Fruit fly (Drosophila melanogaster) whole organism, embryonic: ENCODE results near the gene Gr61a.
A peak's percentile ranks its signal among the peaks of the same experiment; 100 is the strongest.

ENCODE experiments used
- Ada2b ChIP-seq: fragments of 200-800 bp; sonication (Bioruptor generic); IDR thresholded peaks from 2 replicates; pipeline ENCODE4 v1.3.6; 2022; ENCODE audit warnings: missing biosample characterization, missing genetic modification characterization
- Awh ChIP-seq: fragments of 200-800 bp; sonication (Bioruptor generic); IDR thresholded peaks from 2 replicates; pipeline ENCODE4, ENCODE4 v1.3.6; 2022; ENCODE audit warnings: missing biosample characterization, missing genetic modification characterization
- CG12391 ChIP-seq: fragments of 200-800 bp; sonication (Bioruptor generic); optimal IDR thresholded peaks from 3 replicates; lab custom pipeline; 2018; ENCODE audit warnings: missing biosample characterization, mild to moderate bottlenecking, missing genetic modification characterization, moderate library complexity
- CG13424 ChIP-seq: fragments of 200-800 bp; sonication (Bioruptor generic); optimal IDR thresholded peaks from 2 replicates; lab custom pipeline; 2019; ENCODE audit warnings: missing biosample characterization, mild to moderate bottlenecking, missing genetic modification characterization, moderate library complexity
- CG14014 ChIP-seq: fragments of 200-800 bp; sonication (Bioruptor generic); IDR thresholded peaks from 2 replicates; pipeline ENCODE4 v1.3.6; 2022; ENCODE audit warnings: missing biosample characterization, missing genetic modification characterization
- CG15011 ChIP-seq: fragments of 200-800 bp; sonication (Bioruptor generic); optimal IDR thresholded peaks from 3 replicates; lab custom pipeline; 2018; ENCODE audit warnings: missing biosample characterization, mild to moderate bottlenecking, missing genetic modification characterization
- CG1529 ChIP-seq: fragments of 200-800 bp; sonication (Bioruptor generic); optimal IDR thresholded peaks from 3 replicates; lab custom pipeline; 2018; ENCODE audit warnings: missing biosample characterization, missing genetic modification characterization
- CG15514 ChIP-seq: fragments of 200-800 bp; sonication (Bioruptor generic); optimal IDR thresholded peaks from 3 replicates; lab custom pipeline; 2017; ENCODE audit warnings: missing biosample characterization, missing genetic modification characterization, mild to moderate bottlenecking, moderate library complexity, missing genetic modification reagents
- CG1647 ChIP-seq: fragments of 200-800 bp; sonication (Bioruptor generic); optimal IDR thresholded peaks from 3 replicates; lab custom pipeline; 2016; ENCODE audit warnings: missing biosample characterization, missing genetic modification characterization
- CG17385 ChIP-seq: fragments of 200-800 bp; sonication (Bioruptor generic); optimal IDR thresholded peaks from 3 replicates; lab custom pipeline; 2018; ENCODE audit warnings: missing biosample characterization, mild to moderate bottlenecking, missing genetic modification characterization
- CG17829 ChIP-seq: fragments of 200-800 bp; optimal IDR thresholded peaks from 2 replicates; lab custom pipeline; 2019; ENCODE audit warnings: missing biosample characterization, mild to moderate bottlenecking, missing genetic modification characterization, moderate library complexity
- CG17912 ChIP-seq: fragments of 200-800 bp; sonication (Bioruptor generic); optimal IDR thresholded peaks from 2 replicates; lab custom pipeline; 2018; ENCODE audit warnings: missing biosample characterization, mild to moderate bottlenecking, missing genetic modification characterization
- CG1792 ChIP-seq: fragments of 200-800 bp; sonication (Bioruptor generic); optimal IDR thresholded peaks from 2 replicates; lab custom pipeline; 2016; ENCODE audit warnings: missing biosample characterization, missing genetic modification characterization
- CG18011 ChIP-seq: fragments of 200-800 bp; sonication (Bioruptor generic); optimal IDR thresholded peaks from 2 replicates; lab custom pipeline; 2017; ENCODE audit warnings: missing biosample characterization, missing genetic modification characterization, mild to moderate bottlenecking, moderate library complexity, missing genotype
- CG18599 ChIP-seq: fragments of 200-800 bp; sonication (Bioruptor generic); optimal IDR thresholded peaks from 3 replicates; lab custom pipeline; 2017; ENCODE audit warnings: missing biosample characterization, missing genetic modification characterization, mild to moderate bottlenecking, moderate library complexity, missing genetic modification reagents
- CG31224 ChIP-seq: fragments of 200-800 bp; sonication (Bioruptor generic); IDR thresholded peaks from 2 replicates; pipeline ENCODE4 v1.3.6; 2022; ENCODE audit warnings: missing biosample characterization, missing genetic modification characterization
- CG3281 ChIP-seq: fragments of 200-800 bp; sonication (Bioruptor generic); optimal IDR thresholded peaks from 3 replicates; lab custom pipeline; 2017; ENCODE audit warnings: missing biosample characterization, mild to moderate bottlenecking, missing genetic modification characterization
- CG34224 ChIP-seq: fragments of 200-800 bp; sonication (Bioruptor generic); IDR thresholded peaks from 3 replicates; pipeline ENCODE4 v1.3.6; 2022; ENCODE audit warnings: missing biosample characterization, missing genetic modification characterization; ENCODE audit not compliant: partially characterized antibody
- CG3847 ChIP-seq: fragments of 200-800 bp; sonication (Bioruptor generic); IDR thresholded peaks from 2 replicates; pipeline ENCODE4 v1.3.6; 2022; ENCODE audit warnings: missing biosample characterization, missing genetic modification characterization
- CG6683 ChIP-seq: fragments of 200-800 bp; sonication (Bioruptor generic); optimal IDR thresholded peaks from 2 replicates; lab custom pipeline; 2017; ENCODE audit warnings: missing biosample characterization, mild to moderate bottlenecking, missing genetic modification characterization, missing genetic modification reagents
- CG7357 ChIP-seq: fragments of 200-800 bp; sonication (Bioruptor generic); IDR thresholded peaks from 3 replicates; pipeline ENCODE4 v1.3.6; 2022; ENCODE audit warnings: missing biosample characterization, missing genetic modification characterization
- CG8290 ChIP-seq, 3 experiments: fragments of 200-800 bp; sonication (Bioruptor generic); optimal IDR thresholded peaks; 2 replicates each; lab custom pipeline; 2016 to 2019; ENCODE audit warnings: missing biosample characterization in 3 of 3, missing genetic modification characterization in 3 of 3, mild to moderate bottlenecking in 2 of 3, moderate library complexity in 1 of 3
- CG9727 ChIP-seq: fragments of 200-800 bp; sonication (Bioruptor generic); optimal IDR thresholded peaks from 3 replicates; lab custom pipeline; 2017; ENCODE audit warnings: missing biosample characterization, mild to moderate bottlenecking, missing genetic modification characterization
- Dip2 ChIP-seq: fragments of 200-800 bp; sonication (Bioruptor generic); IDR thresholded peaks from 2 replicates; pipeline ENCODE4 v1.3.6; 2022; ENCODE audit warnings: missing biosample characterization, missing genetic modification characterization
- Doc2 ChIP-seq: fragments of 200-800 bp; sonication (Bioruptor generic); IDR thresholded peaks from 2 replicates; pipeline ENCODE4 v1.3.6; 2022; ENCODE audit warnings: missing biosample characterization, missing genetic modification characterization
- Doc3 ChIP-seq: fragments of 200-800 bp; sonication (Bioruptor generic); IDR thresholded peaks from 3 replicates; pipeline ENCODE4 v1.3.6; 2022; ENCODE audit warnings: missing biosample characterization, missing genetic modification characterization; ENCODE audit not compliant: partially characterized antibody
- ERR ChIP-seq: fragments of 200-800 bp; sonication (Bioruptor generic); optimal IDR thresholded peaks from 2 replicates; lab custom pipeline; 2016; ENCODE audit warnings: missing biosample characterization, missing genetic modification characterization
- Gsc ChIP-seq: fragments of 200-800 bp; sonication (Bioruptor generic); IDR thresholded peaks from 2 replicates; pipeline ENCODE4 v1.3.6; 2022; ENCODE audit warnings: missing biosample characterization, missing genetic modification characterization
- H15 ChIP-seq: fragments of 200-800 bp; sonication (Bioruptor generic); IDR thresholded peaks from 3 replicates; pipeline ENCODE4 v1.3.6; 2022; ENCODE audit warnings: missing biosample characterization, missing genetic modification characterization
- HLHmδ ChIP-seq: fragments of 200-800 bp; sonication (Bioruptor generic); optimal IDR thresholded peaks from 2 replicates; lab custom pipeline; 2018; ENCODE audit warnings: missing biosample characterization, mild to moderate bottlenecking, missing genetic modification characterization, moderate library complexity
- Hey ChIP-seq: fragments of 200-800 bp; sonication (Bioruptor generic); optimal IDR thresholded peaks from 3 replicates; lab custom pipeline; 2018; ENCODE audit warnings: missing biosample characterization, mild to moderate bottlenecking, missing genetic modification characterization
- Hr39 ChIP-seq: fragments of >200 bp; optimal IDR thresholded peaks from 2 replicates; lab custom pipeline; 2017
- Hsf ChIP-seq: fragments of 200-800 bp; sonication (Bioruptor generic); optimal IDR thresholded peaks from 3 replicates; lab custom pipeline; 2016; ENCODE audit warnings: missing biosample characterization, missing genetic modification characterization
- NFAT ChIP-seq: fragments of 200-800 bp; sonication (Bioruptor generic); IDR thresholded peaks from 2 replicates; pipeline ENCODE4 v1.3.6; 2022; ENCODE audit warnings: missing biosample characterization, missing genetic modification characterization
- Xrp1 ChIP-seq: fragments of 200-800 bp; sonication (Bioruptor generic); IDR thresholded peaks from 2 replicates; pipeline ENCODE4 v1.3.6; 2022; ENCODE audit warnings: missing biosample characterization, missing genetic modification characterization
- az2 ChIP-seq: fragments of 200-800 bp; sonication (Bioruptor generic); optimal IDR thresholded peaks from 3 replicates; lab custom pipeline; 2016; ENCODE audit warnings: missing biosample characterization, missing genetic modification characterization
- bab2 ChIP-seq: fragments of 200-800 bp; sonication (Bioruptor generic); optimal IDR thresholded peaks from 2 replicates; lab custom pipeline; 2016; ENCODE audit warnings: missing biosample characterization, missing genetic modification characterization
- chn ChIP-seq: fragments of 200-800 bp; sonication (Bioruptor generic); optimal IDR thresholded peaks from 2 replicates; lab custom pipeline; 2016; ENCODE audit warnings: missing biosample characterization, missing genetic modification characterization
- da ChIP-seq: fragments of 200-800 bp; sonication (Bioruptor generic); optimal IDR thresholded peaks from 2 replicates; lab custom pipeline; 2016; ENCODE audit warnings: missing biosample characterization, missing genetic modification characterization
- eve ChIP-seq, 2 experiments: fragments of >200 bp; optimal IDR thresholded peaks; 2 replicates each; lab custom pipeline; 2017; ENCODE audit warnings: missing biosample characterization in 2 of 2, missing genetic modification characterization in 2 of 2
- her ChIP-seq: fragments of 200-800 bp; sonication (Bioruptor generic); optimal IDR thresholded peaks from 2 replicates; lab custom pipeline; 2016; ENCODE audit warnings: missing biosample characterization, missing genetic modification characterization
- lov ChIP-seq, 2 experiments: fragments of 200-800 bp in 1 of 2; fragments of >200 bp in 1 of 2; sonication (Bioruptor generic) in 1 of 2; IDR thresholded peaks in 1 of 2; optimal IDR thresholded peaks in 1 of 2; 2 replicates in 1 of 2; 3 replicates in 1 of 2; pipeline versions ENCODE4 v1.3.6 to Lab custom; 2017 to 2022; ENCODE audit warnings: missing biosample characterization in 1 of 2, missing genetic modification characterization in 1 of 2
- pita ChIP-seq: fragments of 200-800 bp; sonication (Bioruptor generic); optimal IDR thresholded peaks from 2 replicates; lab custom pipeline; 2017; ENCODE audit warnings: missing biosample characterization, mild to moderate bottlenecking, missing genetic modification characterization
- sisA ChIP-seq: fragments of 200-800 bp; sonication (Bioruptor generic); IDR thresholded peaks from 2 replicates; pipeline ENCODE4 v1.3.6; 2022; ENCODE audit warnings: missing biosample characterization, missing genetic modification characterization
- stc ChIP-seq: fragments of 200-800 bp; sonication (Bioruptor generic); IDR thresholded peaks from 2 replicates; pipeline ENCODE4 v1.3.6; 2022; ENCODE audit warnings: missing biosample characterization, missing genetic modification characterization
- tgo ChIP-seq: fragments of 200-800 bp; sonication (Bioruptor generic); IDR thresholded peaks from 3 replicates; pipeline ENCODE4 v1.3.6; 2022; ENCODE audit warnings: missing biosample characterization, missing genetic modification characterization
- wdn ChIP-seq: fragments of 200-800 bp; sonication (Bioruptor generic); IDR thresholded peaks from 2 replicates; pipeline ENCODE4 v1.3.6; 2022; ENCODE audit warnings: missing biosample characterization, missing genetic modification characterization
- wek ChIP-seq: fragments of 200-800 bp; sonication (Bioruptor generic); optimal IDR thresholded peaks from 3 replicates; lab custom pipeline; 2018; ENCODE audit warnings: missing biosample characterization, mild to moderate bottlenecking, missing genetic modification characterization, moderate library complexity
- zen ChIP-seq: fragments of 200-800 bp; sonication (Bioruptor generic); optimal IDR thresholded peaks from 3 replicates; lab custom pipeline; 2018; ENCODE audit warnings: missing biosample characterization, mild to moderate bottlenecking, missing genetic modification characterization, moderate library complexity

Gene Gr61a

DNA sequence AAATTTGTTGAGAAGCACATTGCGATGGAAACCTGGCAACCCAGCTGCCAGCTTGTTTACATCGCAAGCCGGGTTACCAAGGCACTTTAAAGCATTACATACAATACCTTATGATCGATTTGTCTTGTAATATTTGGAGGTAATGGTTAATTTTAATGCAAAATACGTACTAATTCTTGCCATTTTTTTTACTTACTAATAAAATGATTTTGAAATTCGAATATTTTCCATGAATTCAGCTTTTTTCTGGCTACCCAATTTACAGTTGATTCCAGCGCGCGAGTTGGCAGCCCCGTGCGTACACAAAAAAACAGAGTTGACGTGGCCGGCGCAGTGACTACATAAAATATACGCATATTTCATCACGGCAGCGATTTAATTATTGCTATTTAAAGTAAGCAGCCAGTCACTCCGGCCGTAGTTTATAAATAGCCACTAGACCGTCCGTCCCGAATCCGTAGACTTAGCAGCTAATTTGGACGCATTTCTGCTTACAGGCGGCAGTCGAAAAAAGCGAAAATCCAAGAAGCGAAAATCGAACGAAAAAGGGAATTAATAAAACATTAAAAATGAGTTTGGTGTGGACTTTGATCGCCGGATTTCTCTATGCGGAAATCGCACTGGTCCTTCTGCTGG lies 3.6 kb upstream of the Gr61a start, which contains the start of the genes CG13901 and CG13887 (continued):
- TF ChIP-seq CG18011 (GFP tag; lab: Kevin White, UChicago) = peak; percentile 87
- no peak for TF ChIP-seq Hey (tag; lab: Kevin White, UChicago)
- TF ChIP-seq CG9727 = peak; percentile 75
- peak; percentile 82 for TF ChIP-seq stc
- peak; percentile 95 for TF ChIP-seq CG12391
- peak; percentile 91 for TF ChIP-seq CG3281 (GFP tag; lab: Kevin White, UChicago)
- peak; percentile 85 for TF ChIP-seq CG1792 (GFP tag; lab: Kevin White, UChicago)
- peak; percentile 92 for TF ChIP-seq chn (GFP tag; lab: Kevin White, UChicago)
- peak; percentile 89 for TF ChIP-seq tgo
- TF ChIP-seq Hr39 (lab: Kevin White, UChicago) = no peak
- peak; percentile 48 for TF ChIP-seq wek
- TF ChIP-seq Awh (GFP tag; lab: Robert Waterston, UW) = peak; percentile 83
- peak; percentile 78 for TF ChIP-seq ERR (GFP tag; lab: Kevin White, UChicago)
- TF ChIP-seq CG3847 (GFP tag; lab: Robert Waterston, UW) = peak; percentile 95
- peak; percentile 91 for TF ChIP-seq CG8290 (GFP tag; optimal IDR thresholded peaks at IDR 0.05; lab: Kevin White, UChicago)
- peak; percentile 67 to 84 for TF ChIP-seq CG8290 (tag; optimal IDR thresholded peaks at IDR 0.05; lab: Kevin White, UChicago)
- TF ChIP-seq H15 = peak; percentile 81
- TF ChIP-seq CG34224 (GFP tag; lab: Robert Waterston, UW) = 0 out of 3 replicates have a peak, but pooled peaks have one; percentile 18
- TF ChIP-seq CG14014 (GFP tag; lab: Robert Waterston, UW) = peak; percentile 92
- TF ChIP-seq Xrp1 (GFP tag; lab: Robert Waterston, UW) = peak; percentile 90
- TF ChIP-seq CG17912 = peak; percentile 85
- peak; percentile 86 for TF ChIP-seq sisA (GFP tag; lab: Robert Waterston, UW)
- TF ChIP-seq Gsc = no peak; the same call in 1 of the 2 replicates
- TF ChIP-seq lov (optimal IDR thresholded peaks at IDR 0.05; lab: Kevin White, UChicago) = no peak
- peak; percentile 79; the same call in 1 of the 3 replicates for TF ChIP-seq lov (GFP tag; IDR thresholded peaks at IDR 0.05; lab: Robert Waterston, UW)
- TF ChIP-seq CG17829 (tag; lab: Kevin White, UChicago) = peak; percentile 96
- TF ChIP-seq CG18599 (GFP tag; lab: Kevin White, UChicago) = peak; percentile 94
- TF ChIP-seq Doc2 = peak; percentile 60; the same call in 1 of the 2 replicates
- TF ChIP-seq HLHmδ (GFP tag; lab: Kevin White, UChicago) = no peak
- TF ChIP-seq zen (tag; lab: Kevin White, UChicago) = peak; percentile 77
- no peak for TF ChIP-seq CG15011 (GFP tag; lab: Kevin White, UChicago)
- TF ChIP-seq wdn (GFP tag; lab: Robert Waterston, UW) = peak; percentile 79
- TF ChIP-seq Ada2b (GFP tag; lab: Robert Waterston, UW) = peak; percentile 86
- TF ChIP-seq CG1529 (GFP tag; lab: Kevin White, UChicago) = peak; percentile 79
- peak; percentile 91 for TF ChIP-seq az2 (GFP tag; lab: Kevin White, UChicago)
- peak; percentile 73 for TF ChIP-seq CG6683 (GFP tag; lab: Kevin White, UChicago)
- TF ChIP-seq Doc3 = no peak
- TF ChIP-seq Hsf (GFP tag; lab: Kevin White, UChicago) = peak; percentile 95
- TF ChIP-seq NFAT = peak; percentile 82
- TF ChIP-seq eve (GFP tag; optimal IDR thresholded peaks at IDR 0.05; lab: Kevin White, UChicago) = no peak
- TF ChIP-seq CG7357 (GFP tag; lab: Robert Waterston, UW) = peak; percentile 66; the same call in 2 of the 3 replicates
- TF ChIP-seq Dip2 = no peak
- peak; percentile 83 for TF ChIP-seq bab2 (GFP tag; lab: Kevin White, UChicago)
- peak; percentile 76 for TF ChIP-seq her
- TF ChIP-seq CG1647 (GFP tag; lab: Kevin White, UChicago) = peak; percentile 88
- peak; percentile 82 for TF ChIP-seq CG31224 (GFP tag; lab: Robert Waterston, UW)
- TF ChIP-seq CG17385 (GFP tag; lab: Kevin White, UChicago) = peak; percentile 82
- TF ChIP-seq pita (GFP tag; lab: Kevin White, UChicago) = no peak
- peak; percentile 92 for TF ChIP-seq CG15514 (GFP tag; lab: Kevin White, UChicago)
- TF ChIP-seq da (GFP tag; lab: Kevin White, UChicago) = peak; percentile 89
- peak; percentile 93 for TF ChIP-seq CG13424 (tag; lab: Kevin White, UChicago)
